Fruit fly (Drosophila melanogaster) whole organism, prepupa: Measurements from ENCODE around the gene CG46397.

Experiments
- Blimp-1 ChIP-seq: fragments of 200-800 bp; sonication (Bioruptor generic); optimal IDR thresholded peaks from 3 replicates; lab custom pipeline; 2017; ENCODE audit warnings: missing biosample characterization, missing genetic modification characterization, mild to moderate bottlenecking, moderate library complexity, missing genetic modification reagents
- CG10631 ChIP-seq: fragments of 200-800 bp; sonication (Bioruptor generic); optimal IDR thresholded peaks from 2 replicates; lab custom pipeline; 2016; ENCODE audit warnings: missing biosample characterization, missing genetic modification characterization
- CG10669 ChIP-seq: fragments of 200-800 bp; sonication (Bioruptor generic); optimal IDR thresholded peaks from 3 replicates; lab custom pipeline; 2018; ENCODE audit warnings: missing biosample characterization, mild to moderate bottlenecking, missing genetic modification characterization, moderate library complexity
- CG11294 ChIP-seq: fragments of 200-800 bp; sonication (Bioruptor generic); IDR thresholded peaks from 2 replicates; pipeline ENCODE4 v1.3.6; 2022; ENCODE audit warnings: missing biosample characterization, missing genetic modification characterization
- CG11762 ChIP-seq: fragments of 200-800 bp; sonication (Bioruptor generic); optimal IDR thresholded peaks from 3 replicates; lab custom pipeline; 2016; ENCODE audit warnings: missing biosample characterization, missing genetic modification characterization; ENCODE audit not compliant: insufficient read depth
- CG1621 ChIP-seq: fragments of 200-800 bp; sonication (Bioruptor generic); optimal IDR thresholded peaks from 3 replicates; lab custom pipeline; 2018; ENCODE audit warnings: missing biosample characterization, mild to moderate bottlenecking, missing genetic modification characterization
- CG16779 ChIP-seq: fragments of 200-800 bp; sonication (Bioruptor generic); optimal IDR thresholded peaks from 3 replicates; lab custom pipeline; 2017; ENCODE audit warnings: missing biosample characterization, mild to moderate bottlenecking, missing genetic modification characterization
- CG3032 ChIP-seq: fragments of 200-800 bp; optimal IDR thresholded peaks from 2 replicates; lab custom pipeline; 2019; ENCODE audit warnings: missing biosample characterization, mild to moderate bottlenecking, missing genetic modification characterization, moderate library complexity
- CG32006 ChIP-seq: fragments of 200-800 bp; sonication (Bioruptor generic); optimal IDR thresholded peaks from 3 replicates; lab custom pipeline; 2017; ENCODE audit warnings: missing biosample characterization, mild to moderate bottlenecking, missing genetic modification characterization
- CG34406 ChIP-seq: fragments of 200-800 bp; sonication (Bioruptor generic); optimal IDR thresholded peaks from 3 replicates; lab custom pipeline; 2016; ENCODE audit warnings: missing biosample characterization, missing genetic modification characterization
- CG3919 ChIP-seq: fragments of 200-800 bp; sonication (Bioruptor generic); optimal IDR thresholded peaks from 3 replicates; lab custom pipeline; 2016; ENCODE audit warnings: missing biosample characterization, missing genetic modification characterization
- CG4318 ChIP-seq: fragments of 200-800 bp; sonication (Bioruptor generic); optimal IDR thresholded peaks from 3 replicates; lab custom pipeline; 2017; ENCODE audit warnings: missing biosample characterization, mild to moderate bottlenecking, missing genetic modification characterization
- CG6163 ChIP-seq: fragments of 200-800 bp; sonication (Bioruptor generic); IDR thresholded peaks from 3 replicates; pipeline ENCODE4 v1.3.6; 2022; ENCODE audit warnings: missing biosample characterization, missing genetic modification characterization
- CG6276 ChIP-seq: fragments of 200-800 bp; sonication (Bioruptor generic); optimal IDR thresholded peaks from 2 replicates; lab custom pipeline; 2017; ENCODE audit warnings: missing biosample characterization, mild to moderate bottlenecking, missing genetic modification characterization
- CG6792 ChIP-seq: fragments of 200-800 bp; sonication (Bioruptor generic); optimal IDR thresholded peaks from 3 replicates; lab custom pipeline; 2016; ENCODE audit warnings: missing biosample characterization, missing genetic modification characterization
- CG6808 ChIP-seq: fragments of 200-800 bp; sonication (Bioruptor generic); optimal IDR thresholded peaks from 3 replicates; lab custom pipeline; 2017; ENCODE audit warnings: missing biosample characterization, missing genetic modification characterization, mild to moderate bottlenecking, moderate library complexity, missing genetic modification reagents
- CG7368 ChIP-seq: fragments of 200-800 bp; sonication (Bioruptor generic); optimal IDR thresholded peaks from 3 replicates; lab custom pipeline; 2016; ENCODE audit warnings: missing biosample characterization, missing genetic modification characterization
- CG8119 ChIP-seq: fragments of 200-800 bp; sonication (Bioruptor generic); IDR thresholded peaks from 3 replicates; pipeline ENCODE4 v1.3.6; 2022; ENCODE audit warnings: missing biosample characterization, missing genetic modification characterization
- CG8319 ChIP-seq: fragments of 200-800 bp; sonication (Bioruptor generic); optimal IDR thresholded peaks from 3 replicates; lab custom pipeline; 2016; ENCODE audit warnings: missing biosample characterization, missing genetic modification characterization
- CG8632 ChIP-seq: fragments of 200-800 bp; sonication (Bioruptor generic); optimal IDR thresholded peaks from 3 replicates; lab custom pipeline; 2016; ENCODE audit warnings: missing biosample characterization, missing genetic modification characterization
- Eip75B ChIP-seq: fragments of 200-800 bp; sonication (Bioruptor generic); optimal IDR thresholded peaks from 3 replicates; lab custom pipeline; 2016; ENCODE audit warnings: missing biosample characterization, missing genetic modification characterization
- Eip93F ChIP-seq: fragments of 200-800 bp; sonication (Bioruptor generic); optimal IDR thresholded peaks from 2 replicates; lab custom pipeline; 2016; ENCODE audit warnings: missing biosample characterization, mild to moderate bottlenecking, missing genetic modification characterization
- Ets21C ChIP-seq: fragments of 200-800 bp; sonication (Bioruptor generic); optimal IDR thresholded peaks from 3 replicates; lab custom pipeline; 2016; ENCODE audit warnings: missing biosample characterization, missing genetic modification characterization
- Hr38 ChIP-seq: sonication (Bioruptor generic); optimal IDR thresholded peaks from 2 replicates; lab custom pipeline; 2016; ENCODE audit warnings: missing biosample characterization, missing genetic modification characterization
- Hr39 ChIP-seq: fragments of 200-800 bp; sonication (Bioruptor generic); optimal IDR thresholded peaks from 2 replicates; lab custom pipeline; 2016; ENCODE audit warnings: missing biosample characterization, missing genetic modification characterization
- Hr4 ChIP-seq: fragments of 200-800 bp; sonication (Bioruptor generic); optimal IDR thresholded peaks from 3 replicates; lab custom pipeline; 2016; ENCODE audit warnings: missing biosample characterization, missing genetic modification characterization
- Lpt ChIP-seq: fragments of 200-800 bp; sonication (Bioruptor generic); optimal IDR thresholded peaks from 3 replicates; lab custom pipeline; 2016; ENCODE audit warnings: missing biosample characterization, missing genetic modification characterization
- OdsH ChIP-seq: fragments of 200-800 bp; sonication (Bioruptor generic); optimal IDR thresholded peaks from 3 replicates; lab custom pipeline; 2016; ENCODE audit warnings: missing biosample characterization, missing genetic modification characterization
- Smox ChIP-seq: fragments of 200-800 bp; sonication (Bioruptor generic); optimal IDR thresholded peaks from 3 replicates; lab custom pipeline; 2016; ENCODE audit warnings: missing biosample characterization, missing genetic modification characterization
- Sox14 ChIP-seq: fragments of 200-800 bp; sonication (Bioruptor generic); optimal IDR thresholded peaks from 3 replicates; lab custom pipeline; 2016; ENCODE audit warnings: missing biosample characterization, missing genetic modification characterization
- Sox15 ChIP-seq: fragments of 200-800 bp; sonication (Bioruptor generic); optimal IDR thresholded peaks from 3 replicates; lab custom pipeline; 2016; ENCODE audit warnings: missing biosample characterization, missing genetic modification characterization
- achi ChIP-seq: fragments of 200-800 bp; sonication (Bioruptor generic); optimal IDR thresholded peaks from 3 replicates; lab custom pipeline; 2016; ENCODE audit warnings: missing biosample characterization, missing genetic modification characterization
- acj6 ChIP-seq: fragments of 200-800 bp; sonication (Bioruptor generic); optimal IDR thresholded peaks from 3 replicates; lab custom pipeline; 2016; ENCODE audit warnings: missing biosample characterization, missing genetic modification characterization
- cyc ChIP-seq: fragments of 200-800 bp; sonication (Bioruptor generic); optimal IDR thresholded peaks from 3 replicates; lab custom pipeline; 2016; ENCODE audit warnings: missing biosample characterization, missing genetic modification characterization
- eg ChIP-seq: fragments of 200-800 bp; sonication (Bioruptor generic); IDR thresholded peaks from 3 replicates; pipeline ENCODE4 v1.3.6; 2022; ENCODE audit warnings: missing biosample characterization, missing genetic modification characterization
- esn ChIP-seq: fragments of 200-800 bp; sonication (Bioruptor generic); optimal IDR thresholded peaks from 2 replicates; lab custom pipeline; 2016; ENCODE audit warnings: missing biosample characterization, mild to moderate bottlenecking, missing genetic modification characterization, moderate library complexity
- fd59A ChIP-seq: fragments of 200-800 bp; sonication (Bioruptor generic); optimal IDR thresholded peaks from 2 replicates; lab custom pipeline; 2017; ENCODE audit warnings: missing biosample characterization, mild to moderate bottlenecking, missing genetic modification characterization, missing genetic modification reagents
- fd85E ChIP-seq: fragments of 200-800 bp; sonication (Bioruptor generic); optimal IDR thresholded peaks from 3 replicates; lab custom pipeline; 2016; ENCODE audit warnings: missing biosample characterization, missing genetic modification characterization
- fkh ChIP-seq: fragments of 200-800 bp; sonication (Bioruptor generic); optimal IDR thresholded peaks from 3 replicates; lab custom pipeline; 2017; ENCODE audit warnings: missing biosample characterization, mild to moderate bottlenecking, missing genetic modification characterization, moderate library complexity
- lz ChIP-seq: fragments of 200-800 bp; sonication (Bioruptor generic); optimal IDR thresholded peaks from 3 replicates; lab custom pipeline; 2016; ENCODE audit warnings: missing biosample characterization, missing genetic modification characterization
- net ChIP-seq: fragments of 200-800 bp; sonication (Bioruptor generic); optimal IDR thresholded peaks from 3 replicates; lab custom pipeline; 2016; ENCODE audit warnings: missing biosample characterization, missing genetic modification characterization
- pdm3 ChIP-seq: fragments of 200-800 bp; sonication (Bioruptor generic); optimal IDR thresholded peaks from 3 replicates; lab custom pipeline; 2016; ENCODE audit warnings: missing biosample characterization, missing genetic modification characterization
- ss ChIP-seq, 2 experiments: fragments of 200-800 bp; sonication (Bioruptor generic); optimal IDR thresholded peaks; 2 replicates in 1 of 2; 3 replicates in 1 of 2; lab custom pipeline; 2017 to 2018; ENCODE audit warnings: mild to moderate bottlenecking in 2 of 2, missing biosample characterization in 2 of 2, missing genetic modification characterization in 2 of 2, moderate library complexity in 1 of 2
- svp ChIP-seq: fragments of 200-800 bp; sonication (Bioruptor generic); peaks from one replicate; lab custom pipeline; 2016; ENCODE audit warnings: missing biosample characterization, missing genetic modification characterization
- vri ChIP-seq: fragments of 200-800 bp; sonication (Bioruptor generic); optimal IDR thresholded peaks from 3 replicates; lab custom pipeline; 2016; ENCODE audit warnings: missing biosample characterization, mild to moderate bottlenecking, missing genetic modification characterization

Gene CG46397

DNA sequence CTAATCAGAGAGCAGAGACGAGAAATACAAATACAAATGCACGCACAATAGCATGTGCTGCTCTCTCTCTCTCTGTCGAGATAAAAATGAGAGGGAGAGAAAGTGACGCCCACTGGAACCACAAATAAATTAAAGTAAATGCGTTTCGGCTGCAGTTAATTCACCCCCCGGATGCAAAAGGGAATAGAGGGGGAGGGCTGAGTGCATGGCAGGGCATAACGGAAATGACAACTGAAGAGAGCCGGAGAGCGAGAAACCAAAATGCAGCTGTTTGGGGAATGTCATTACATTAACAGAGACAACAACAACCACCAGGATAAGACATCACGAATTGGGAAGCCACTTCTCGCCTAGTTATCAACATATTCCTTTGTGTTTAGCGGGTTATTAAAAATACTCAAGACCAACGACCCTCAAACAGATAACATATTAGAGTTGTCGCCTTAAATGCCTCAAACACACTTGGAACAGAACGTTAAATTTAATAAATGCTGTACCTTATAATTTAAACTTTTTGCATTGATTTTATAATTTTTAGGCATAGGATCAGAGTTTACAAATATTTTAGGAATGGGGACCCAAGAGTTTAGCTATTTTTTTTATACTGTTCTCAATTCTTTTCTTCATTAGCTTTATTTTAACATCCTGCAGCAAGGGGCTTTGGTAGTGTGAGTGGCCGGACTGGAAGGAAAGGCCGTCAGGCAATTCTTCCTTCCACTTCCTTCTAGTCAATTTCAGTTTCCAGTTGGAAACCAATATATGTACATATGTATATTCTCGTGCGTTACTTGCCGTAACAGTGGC lies 3.1 kb downstream of the CG46397 start (continued):
- peak; percentile 64 for TF ChIP-seq CG3032 (tag; lab: Kevin White, UChicago)
- peak; percentile 50 for TF ChIP-seq Sox15 (GFP tag; lab: Kevin White, UChicago)
- TF ChIP-seq Sox14 (GFP tag; lab: Kevin White, UChicago), result peak; percentile 78
- no peak for TF ChIP-seq CG8119 (GFP tag; lab: Robert Waterston, UW)
- TF ChIP-seq CG7368, result peak; percentile 28
- TF ChIP-seq CG10669 (GFP tag; lab: Kevin White, UChicago), result peak; percentile 58
- peak; percentile 73 for TF ChIP-seq CG3919 (GFP tag; lab: Kevin White, UChicago)
- TF ChIP-seq fd85E, result no peak
- no peak for TF ChIP-seq CG1621 (tag; lab: Kevin White, UChicago)
- peak; percentile 37 for TF ChIP-seq CG11762 (GFP tag; lab: Kevin White, UChicago)
- TF ChIP-seq CG32006 (GFP tag; lab: Kevin White, UChicago), result peak; percentile 65
- TF ChIP-seq Hr4 (GFP tag; lab: Kevin White, UChicago), result peak; percentile 30
- TF ChIP-seq fkh (GFP tag; lab: Kevin White, UChicago), result no peak
- peak; percentile 86 for TF ChIP-seq esn (GFP tag; lab: Kevin White, UChicago)
- peak; percentile 57 for TF ChIP-seq pdm3 (GFP tag; lab: Kevin White, UChicago)
- peak; percentile 39 for TF ChIP-seq CG4318
- TF ChIP-seq cyc (GFP tag; lab: Kevin White, UChicago), result peak; percentile 74
- peak; percentile 80 for TF ChIP-seq vri (GFP tag; lab: Kevin White, UChicago)
- TF ChIP-seq lz, result peak; percentile 83
- TF ChIP-seq eg (GFP tag; lab: Robert Waterston, UW), result no peak
- TF ChIP-seq Ets21C (GFP tag; lab: Kevin White, UChicago), result peak; percentile 64
- TF ChIP-seq ss (GFP tag; optimal IDR thresholded peaks at IDR 0.05; lab: Kevin White, UChicago), result peak; percentile 50 to 58
- TF ChIP-seq CG34406, result peak; percentile 72
- peak; percentile 75 for TF ChIP-seq Eip93F
- no peak for TF ChIP-seq Hr38 (GFP tag; lab: Kevin White, UChicago)
- peak; percentile 78 for TF ChIP-seq acj6 (GFP tag; lab: Kevin White, UChicago)
- TF ChIP-seq CG8319, result peak; percentile 19
- TF ChIP-seq Eip75B (GFP tag; lab: Kevin White, UChicago), result peak; percentile 62
- no peak for TF ChIP-seq Lpt (GFP tag; lab: Kevin White, UChicago)
- peak; percentile 89 for TF ChIP-seq svp
- peak; percentile 51 for TF ChIP-seq net (GFP tag; lab: Kevin White, UChicago)
- TF ChIP-seq fd59A, result peak; percentile 72
- peak; percentile 85 for TF ChIP-seq Blimp-1 (GFP tag; lab: Kevin White, UChicago)
- peak; percentile 67 for TF ChIP-seq CG6792 (GFP tag; lab: Kevin White, UChicago)
- no peak for TF ChIP-seq CG11294 (GFP tag; lab: Robert Waterston, UW)
- 0 out of 3 replicates have a peak, but pooled peaks have one; percentile 52 for TF ChIP-seq CG6163 (GFP tag; lab: Robert Waterston, UW)
- TF ChIP-seq Hr39 (GFP tag; lab: Kevin White, UChicago), result peak; percentile 80

DNA sequence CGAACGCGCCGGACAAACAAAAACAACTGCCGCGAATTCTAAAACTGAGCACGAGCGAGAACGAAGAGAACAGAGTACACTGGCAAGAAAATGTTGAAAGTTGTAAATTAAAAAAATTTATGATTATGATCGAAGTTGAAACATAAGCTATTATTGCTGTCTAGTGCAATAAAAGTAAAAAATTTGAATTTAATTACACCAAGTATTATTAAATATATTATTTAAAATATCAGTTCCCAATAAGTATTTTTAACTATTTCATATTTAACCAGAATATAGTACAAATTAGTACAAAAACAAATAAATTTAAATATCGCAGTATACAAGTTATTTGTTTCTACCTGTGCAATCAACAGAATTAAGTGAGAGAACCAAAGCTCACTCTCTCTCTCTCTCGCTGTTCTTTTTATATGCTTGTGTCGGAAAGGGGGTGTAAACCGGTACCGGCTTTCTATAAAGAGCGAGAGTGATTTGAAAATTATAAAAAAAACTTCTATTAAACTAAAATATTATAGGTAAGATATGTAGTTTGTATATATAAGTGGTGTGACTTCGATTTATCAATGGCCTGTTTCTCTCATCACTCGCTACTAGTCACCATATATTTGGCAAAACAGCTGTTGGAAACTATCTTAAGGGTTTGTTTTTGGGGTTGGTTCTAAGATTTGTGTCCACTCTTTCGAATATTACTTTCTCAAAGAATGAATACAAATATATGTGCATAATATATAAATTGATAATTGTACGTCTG lies 4.3 kb downstream of the CG46397 start, which contains the start of gene C1GalTA:
C1GalTA (minus strand) TSS at position 33 of the 751 bp plus-strand sequence.
- TF ChIP-seq CG16779 (tag; lab: Kevin White, UChicago) (peak; percentile 96), vri (GFP tag; lab: Kevin White, UChicago) (peak; percentile 80), Hr39 (GFP tag; lab: Kevin White, UChicago) (peak; percentile 71), lz (peak; percentile 88), CG3919 (GFP tag; lab: Kevin White, UChicago) (peak; percentile 97), CG10631 (GFP tag; lab: Kevin White, UChicago) (peak; percentile 98), esn (GFP tag; lab: Kevin White, UChicago) (peak; percentile 96), Sox14 (GFP tag; lab: Kevin White, UChicago) (peak; percentile 87), fd85E (peak; percentile 77), Smox (GFP tag; lab: Kevin White, UChicago) (peak; percentile 86), CG6276 (peak; percentile 96), cyc (GFP tag; lab: Kevin White, UChicago) (peak; percentile 89), CG8632 (GFP tag; lab: Kevin White, UChicago) (peak; percentile 98), CG3032 (tag; lab: Kevin White, UChicago) (peak; percentile 100), Hr38 (GFP tag; lab: Kevin White, UChicago) (no peak), CG6808 (GFP tag; lab: Kevin White, UChicago) (peak; percentile 97), achi (GFP tag; lab: Kevin White, UChicago) (peak; percentile 97), Eip93F (peak; percentile 73), fd59A (peak; percentile 94), OdsH (peak; percentile 96), fkh (GFP tag; lab: Kevin White, UChicago) (peak; percentile 75), svp (peak; percentile 96), CG4318 (peak; percentile 90), acj6 (GFP tag; lab: Kevin White, UChicago) (peak; percentile 96)
